Fruit fly (Drosophila melanogaster) whole organism: ENCODE results near the gene CG14036.
A peak's percentile ranks its signal among the peaks of the same experiment; 100 is the strongest.

Experiments
- CG8478 ChIP-seq: fragments of >200 bp; optimal IDR thresholded peaks from 2 replicates; lab custom pipeline; 2018; ENCODE audit warnings: inconsistent platforms
- Dll ChIP-seq: fragments of >200 bp; optimal IDR thresholded peaks from 2 replicates; lab custom pipeline; 2017
- EcR ChIP-seq, 2 experiments: fragments of >200 bp; optimal IDR thresholded peaks; 2 replicates each; lab custom pipeline; 2017; ENCODE audit warnings: missing biosample characterization in 2 of 2, missing genetic modification characterization in 2 of 2, missing genetic modification reagents in 2 of 2
- pan ChIP-seq: fragments of >200 bp; optimal IDR thresholded peaks from 2 replicates; lab custom pipeline; 2017
- psq ChIP-seq: fragments of >200 bp; optimal IDR thresholded peaks from 2 replicates; lab custom pipeline; 2017
- usp ChIP-seq: fragments of >200 bp; optimal IDR thresholded peaks from 2 replicates; lab custom pipeline; 2017; ENCODE audit warnings: missing biosample characterization, missing genetic modification characterization, mixed read lengths

The CG14036 gene

DNA sequence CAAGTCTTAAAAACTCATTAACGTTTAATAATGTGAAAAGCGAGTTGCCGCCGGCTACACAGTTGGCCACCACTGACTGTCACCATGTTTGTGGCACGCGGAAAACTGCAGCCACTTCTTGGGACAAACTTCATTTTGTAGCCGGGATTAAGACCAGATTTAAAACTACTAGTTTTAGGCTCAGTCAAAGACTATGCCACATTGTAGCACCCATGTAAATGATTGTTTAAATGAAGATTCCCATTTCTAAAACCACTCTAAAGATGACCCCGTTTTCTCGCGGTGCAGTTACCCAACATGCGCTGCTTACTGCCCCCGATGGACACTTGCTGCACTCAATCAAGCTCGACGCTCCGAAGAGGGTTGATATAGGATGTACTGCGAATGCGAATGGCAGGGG is 35.5 kb upstream of the CG14036 start:
- TF ChIP-seq Dll (no peak), EcR (GFP tag; optimal IDR thresholded peaks at IDR 0.05; lab: Kevin White, UChicago) (no peak), pan (lab: Kevin White, UChicago) (no peak), CG8478 (no peak), psq (no peak), usp (GFP tag; lab: Kevin White, UChicago) (no peak)

- TF ChIP-seq Dll (no peak), psq (no peak), CG8478 (no peak), pan (lab: Kevin White, UChicago) (no peak), usp (GFP tag; lab: Kevin White, UChicago) (no peak), EcR (GFP tag; optimal IDR thresholded peaks at IDR 0.05; lab: Kevin White, UChicago) (no peak)
Observed at dm6 chr2L:5089642-5090041, 34.8 kb upstream of the CG14036 start.

dm6 chr2L:5088649-5089270 is 33.9 kb upstream of the CG14036 start:
- no peak for TF ChIP-seq usp (GFP tag; lab: Kevin White, UChicago)
- TF ChIP-seq EcR (GFP tag; optimal IDR thresholded peaks at IDR 0.05; lab: Kevin White, UChicago), result no peak
- no peak for TF ChIP-seq psq
- no peak for TF ChIP-seq pan (lab: Kevin White, UChicago)
- no peak for TF ChIP-seq CG8478
- no peak for TF ChIP-seq Dll

DNA sequence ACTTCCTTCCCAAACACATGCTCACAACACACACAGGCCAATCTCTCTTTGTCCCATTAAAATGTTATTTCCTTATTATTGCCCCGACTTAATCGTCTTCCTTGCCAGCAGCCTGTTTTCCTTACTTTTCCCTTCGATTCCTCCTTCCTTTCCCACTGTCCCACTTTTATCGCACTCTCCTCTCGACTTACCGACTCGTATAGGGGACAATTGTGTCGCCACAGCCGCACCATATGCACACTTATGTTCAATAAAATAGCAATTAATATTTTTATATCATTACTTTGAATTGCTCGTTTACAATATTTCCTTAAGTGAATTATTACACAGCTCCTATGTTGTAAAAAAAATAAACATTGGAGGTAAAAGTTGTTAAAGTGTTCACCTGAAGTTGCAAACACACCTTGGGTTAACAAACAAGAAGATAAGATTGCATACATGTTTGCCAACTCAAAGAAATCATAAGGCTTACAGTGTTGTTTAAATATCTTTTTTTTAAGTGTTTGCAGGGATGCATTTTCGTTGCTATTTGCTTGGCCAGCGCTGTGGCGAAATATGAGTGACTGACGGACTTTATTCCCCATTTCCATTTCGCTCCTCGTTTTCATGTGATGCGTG is 32.2 kb upstream of the CG14036 start:
- no peak for TF ChIP-seq EcR (GFP tag; optimal IDR thresholded peaks at IDR 0.05; lab: Kevin White, UChicago)
- no peak for TF ChIP-seq psq
- no peak for TF ChIP-seq CG8478
- TF ChIP-seq Dll, result no peak
- no peak for TF ChIP-seq usp (GFP tag; lab: Kevin White, UChicago)
- no peak for TF ChIP-seq pan (lab: Kevin White, UChicago)

dm6 chr2L:5085561-5085960 is 30.7 kb upstream of the CG14036 start:
- TF ChIP-seq usp (GFP tag; lab: Kevin White, UChicago) (no peak), pan (lab: Kevin White, UChicago) (no peak), psq (no peak), Dll (no peak), CG8478 (no peak), EcR (GFP tag; optimal IDR thresholded peaks at IDR 0.05; lab: Kevin White, UChicago) (no peak)

DNA sequence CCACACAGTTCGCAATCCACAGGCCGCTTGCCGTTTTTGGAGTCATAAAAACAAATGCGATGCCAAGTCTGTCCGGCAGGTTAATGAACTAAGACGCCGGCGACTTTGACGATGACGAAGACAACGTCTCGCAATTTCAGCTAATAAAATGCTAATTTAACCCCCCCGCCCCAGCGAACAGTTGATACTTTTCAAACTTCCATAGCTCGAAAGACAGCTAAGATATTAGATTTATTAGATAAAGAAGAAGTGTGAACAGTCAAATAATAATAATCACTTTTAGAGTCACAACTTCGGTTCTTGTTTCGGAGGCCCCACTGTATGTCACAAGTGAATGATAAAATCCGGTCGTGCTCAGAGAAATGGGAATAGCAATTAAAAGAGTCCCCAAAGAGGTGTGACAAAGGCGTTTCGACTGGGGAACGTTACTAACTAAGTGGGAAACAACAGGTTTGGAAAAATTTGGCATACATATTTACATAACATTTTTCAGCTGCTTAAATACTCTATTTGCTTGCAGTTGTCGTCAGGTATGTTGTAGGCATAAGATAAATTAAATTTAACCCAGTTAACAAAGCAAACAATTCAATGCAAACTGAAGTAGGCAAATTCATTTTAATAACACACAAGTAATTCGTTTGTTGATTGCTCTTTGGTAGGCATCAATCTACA is 29.9 kb upstream of the CG14036 start:
- TF ChIP-seq psq (no peak), EcR (GFP tag; optimal IDR thresholded peaks at IDR 0.05; lab: Kevin White, UChicago) (peak in 1 of 2 experiments; percentile 18)

dm6 chr2L:5080225-5080867 is 25.5 kb upstream of the CG14036 start:
- no peak for TF ChIP-seq psq

DNA sequence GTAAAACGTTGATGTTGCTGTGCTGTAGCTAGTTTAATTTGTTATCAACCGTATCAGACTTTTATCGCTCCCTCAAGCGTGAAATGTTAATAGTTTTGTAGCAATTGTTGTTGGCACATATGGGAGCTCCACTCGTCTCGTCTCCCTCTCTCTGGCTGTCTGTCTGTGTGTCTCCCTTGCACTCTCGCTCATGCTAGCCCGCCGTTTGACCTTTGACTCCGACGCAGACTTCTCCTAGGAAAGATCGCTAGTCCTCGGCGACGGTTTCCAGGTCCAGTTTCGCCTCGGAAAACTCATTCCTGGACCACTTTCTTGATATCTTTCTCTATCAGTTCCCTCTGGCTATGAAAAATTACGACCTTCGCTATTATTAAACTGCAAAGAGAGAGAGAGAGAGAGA is 24.4 kb upstream of the CG14036 start:
- TF ChIP-seq psq (no peak), Dll (no peak), EcR (GFP tag; optimal IDR thresholded peaks at IDR 0.05; lab: Kevin White, UChicago) (no peak), CG8478 (no peak), pan (lab: Kevin White, UChicago) (no peak)

- TF ChIP-seq usp (GFP tag; lab: Kevin White, UChicago) (no peak), EcR (GFP tag; optimal IDR thresholded peaks at IDR 0.05; lab: Kevin White, UChicago) (no peak), Dll (no peak), CG8478 (no peak), pan (lab: Kevin White, UChicago) (no peak)
Observed at dm6 chr2L:5072357-5072756, 17.5 kb upstream of the CG14036 start.

DNA sequence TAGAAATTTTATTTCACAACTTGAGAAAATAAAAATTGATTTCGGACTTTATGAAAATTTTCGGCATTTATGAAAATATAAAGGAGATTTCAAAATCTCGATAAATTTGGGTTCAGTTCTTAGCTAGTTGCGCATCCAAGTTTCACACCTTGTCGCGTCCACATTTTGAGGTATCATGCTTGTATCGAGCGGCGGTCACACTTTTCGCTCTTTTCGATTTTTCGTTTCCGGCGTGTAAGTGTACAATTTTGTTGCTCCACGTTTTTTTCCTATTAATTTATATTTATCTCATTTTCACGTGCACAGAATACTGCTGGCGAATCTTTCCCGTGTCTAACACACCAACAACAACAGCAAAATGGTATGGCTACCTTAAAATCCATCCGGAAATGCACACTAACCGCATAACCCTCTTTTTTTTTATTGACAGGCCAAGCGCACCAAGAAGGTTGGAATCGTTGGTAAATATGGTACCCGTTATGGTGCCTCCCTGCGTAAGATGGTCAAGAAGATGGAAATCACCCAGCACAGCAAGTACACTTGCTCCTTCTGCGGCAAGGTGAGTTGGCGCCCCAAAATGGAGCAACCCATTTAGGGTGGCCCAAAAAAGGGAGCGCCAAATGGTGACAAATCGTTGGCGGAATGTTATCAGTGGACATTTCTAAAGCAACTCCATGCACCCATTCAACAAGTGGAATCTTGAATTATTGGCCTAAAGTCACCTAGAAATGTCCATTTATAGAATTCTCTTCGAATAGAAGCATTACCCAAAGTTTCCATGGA is 16.2 kb upstream of the CG14036 start, which contains the start of gene RpL37A:
TSS of gene RpL37A (plus strand) at position 161 of the 783 bp plus-strand sequence.
- TF ChIP-seq pan (lab: Kevin White, UChicago) (no peak), CG8478 (no peak), usp (GFP tag; lab: Kevin White, UChicago) (no peak), Dll (no peak), EcR (GFP tag; optimal IDR thresholded peaks at IDR 0.05; lab: Kevin White, UChicago) (no peak), psq (no peak)

DNA sequence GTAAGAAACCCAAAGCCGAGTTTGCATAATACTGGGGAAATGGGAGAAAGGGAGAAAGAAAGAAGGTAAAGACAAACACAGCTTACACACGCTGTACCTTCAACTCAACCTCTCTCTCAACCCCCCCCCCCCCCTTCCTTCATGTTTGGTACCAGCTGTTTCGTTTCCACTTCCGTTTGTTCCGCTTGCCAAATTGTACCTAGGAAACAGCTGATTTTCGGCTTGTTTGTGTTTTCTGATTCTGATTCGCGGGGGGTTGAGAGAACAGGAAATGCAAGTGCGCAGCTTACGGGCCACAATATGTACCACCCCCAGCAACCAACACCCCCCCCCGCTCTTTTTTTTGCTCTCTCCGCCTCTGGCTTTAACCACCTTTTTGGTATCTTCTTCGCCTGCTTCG is 9.1 kb upstream of the CG14036 start:
- no peak for TF ChIP-seq usp (GFP tag; lab: Kevin White, UChicago)
- no peak for TF ChIP-seq Dll
- no peak for TF ChIP-seq CG8478
- no peak for TF ChIP-seq pan (lab: Kevin White, UChicago)
- no peak for TF ChIP-seq psq
- TF ChIP-seq EcR (GFP tag; optimal IDR thresholded peaks at IDR 0.05; lab: Kevin White, UChicago), result no peak

- TF ChIP-seq CG8478 (no peak), pan (lab: Kevin White, UChicago) (no peak), Dll (no peak), psq (no peak), EcR (GFP tag; optimal IDR thresholded peaks at IDR 0.05; lab: Kevin White, UChicago) (no peak), usp (GFP tag; lab: Kevin White, UChicago) (no peak)
Observed at dm6 chr2L:5062799-5063404, 8.1 kb upstream of the CG14036 start.
